Worm (Caenorhabditis elegans): Measurements from ENCODE around the gene ZC487.1.

ce11 chrV:6768452-6768929 lies 41.2 kb downstream of the ZC487.1 start, which contains the start of the genes T25F10.1 and clik-1:
- TF ChIP-seq nhr-76 (tag; optimal IDR thresholded peaks at IDR 0.05) (no peak), pqm-1 (tag; optimal IDR thresholded peaks at IDR 0.05) (no peak), ceh-82 (tag; optimal IDR thresholded peaks at IDR 0.05) (no peak), skn-1 (tag; optimal IDR thresholded peaks at IDR 0.05) (no peak), nhr-12 (tag; optimal IDR thresholded peaks at IDR 0.05) (no peak), mml-1 (tag; optimal IDR thresholded peaks at IDR 0.05) (no peak), mdl-1 (tag; optimal IDR thresholded peaks at IDR 0.05) (no peak), ceh-28 (tag; optimal IDR thresholded peaks at IDR 0.05) (no peak), unc-39 (tag; optimal IDR thresholded peaks at IDR 0.05) (no peak), R02D3.7 (tag; optimal IDR thresholded peaks at IDR 0.05) (no peak), nfya-1 (tag; optimal IDR thresholded peaks at IDR 0.05; ENCODE audit: insufficient read depth) (peak; percentile 17)
